Fruit fly (Drosophila melanogaster): Measurements from ENCODE around the gene nullo.

The nullo gene

dm6 chrX:7097071-7097858, 48.0 kb downstream of the nullo start (continued):
- TF ChIP-seq knrl (GFP tag; IDR thresholded peaks at IDR 0.05; ENCODE audit: partially characterized antibody) (no peak), CrebB (tag; optimal IDR thresholded peaks at IDR 0.05) (no peak), so (GFP tag; IDR thresholded peaks at IDR 0.05) (no peak), Atf6 (GFP tag; IDR thresholded peaks at IDR 0.05) (no peak), BtbVII (GFP tag; optimal IDR thresholded peaks at IDR 0.05) (no peak), CG10366 (GFP tag; IDR thresholded peaks at IDR 0.05) (no peak)

- TF ChIP-seq onecut (GFP tag; IDR thresholded peaks at IDR 0.05) (peak; percentile 20; the same call in 1 of the 2 replicates), ind (GFP tag; optimal IDR thresholded peaks at IDR 0.05) (no peak), Sry-δ (GFP tag; optimal IDR thresholded peaks at IDR 0.05) (peak; percentile 61), gem (tag; optimal IDR thresholded peaks at IDR 0.05) (no peak), CG5180 (GFP tag; optimal IDR thresholded peaks at IDR 0.05) (no peak), nau (GFP tag; optimal IDR thresholded peaks at IDR 0.05) (no peak), CG6689 (GFP tag; IDR thresholded peaks at IDR 0.05) (no peak), pum (GFP tag; optimal IDR thresholded peaks at IDR 0.05) (no peak), CG12104 (GFP tag; optimal IDR thresholded peaks at IDR 0.05) (no peak), CG2116 (GFP tag; optimal IDR thresholded peaks at IDR 0.05) (peak; percentile 64), vvl (GFP tag; IDR thresholded peaks at IDR 0.05) (peak; percentile 50), kni (GFP tag; optimal IDR thresholded peaks at IDR 0.05) (no peak), ranshi (GFP tag; IDR thresholded peaks at IDR 0.05) (no peak), Hmx (GFP tag; optimal IDR thresholded peaks at IDR 0.05) (no peak), CG13775 (GFP tag; optimal IDR thresholded peaks at IDR 0.05) (no peak), al (GFP tag; IDR thresholded peaks at IDR 0.05) (no peak), Hr3 (GFP tag; optimal IDR thresholded peaks at IDR 0.05) (no peak), pzg (GFP tag; optimal IDR thresholded peaks at IDR 0.05) (peak; percentile 97), Sin3A (optimal IDR thresholded peaks at IDR 0.05) (peak; percentile 45), Usf (GFP tag; optimal IDR thresholded peaks at IDR 0.05) (no peak), Lhr (GFP tag; optimal IDR thresholded peaks at IDR 0.05) (peak; percentile 97), CG4360 (GFP tag; IDR thresholded peaks at IDR 0.05) (peak; percentile 76), schlank (tag; optimal IDR thresholded peaks at IDR 0.05) (no peak), CG12769 (tag; optimal IDR thresholded peaks at IDR 0.05) (peak; percentile 41), CG11247 (GFP tag; IDR thresholded peaks at IDR 0.05) (no peak), CG10543 (GFP tag; optimal IDR thresholded peaks at IDR 0.05) (peak; percentile 31), Hmr (GFP tag; optimal IDR thresholded peaks at IDR 0.05) (peak; percentile 82), Bgb (GFP tag; IDR thresholded peaks at IDR 0.05; ENCODE audit: partially characterized antibody) (peak; percentile 62), caup (GFP tag; optimal IDR thresholded peaks at IDR 0.05; ENCODE audit: severe bottlenecking) (peak; percentile 30), CTCF (GFP tag; optimal IDR thresholded peaks at IDR 0.05) (peak; percentile 79), CG5245 (GFP tag; optimal IDR thresholded peaks at IDR 0.05) (no peak), CG10654 (GFP tag; optimal IDR thresholded peaks at IDR 0.05) (no peak), Dbx (GFP tag; IDR thresholded peaks at IDR 0.05) (0 out of 3 replicates have a peak, but pooled peaks have one; percentile 7), Atf-2 (GFP tag; optimal IDR thresholded peaks at IDR 0.05) (no peak), Camta (GFP tag; optimal IDR thresholded peaks at IDR 0.05) (no peak), Dll (GFP tag; IDR thresholded peaks at IDR 0.05; ENCODE audit: partially characterized antibody) (no peak), CG9797 (GFP tag; optimal IDR thresholded peaks at IDR 0.05) (peak; percentile 99), CG7987 (GFP tag; optimal IDR thresholded peaks at IDR 0.05) (peak; percentile 51), CG10267 (tag; optimal IDR thresholded peaks at IDR 0.05) (peak; percentile 73), Dip3 (GFP tag; optimal IDR thresholded peaks at IDR 0.05) (no peak), crc (GFP tag; optimal IDR thresholded peaks at IDR 0.05) (no peak), fru (optimal IDR thresholded peaks at IDR 0.05) (no peak), CG3726 (GFP tag; IDR thresholded peaks at IDR 0.05) (no peak)
These were observed 48.6 kb downstream of the nullo start, which contains the start of gene Sxl for dm6 chrX:7097859-7098303. Sxl (minus strand) TSS chrX:7098053.
